Worm (Caenorhabditis elegans) whole organism, L3 larva: ENCODE results near the gene nhr-173.

Source experiments
- ceh-16 ChIP-seq: sonication (generic microtip); optimal IDR thresholded peaks from 2 replicates; lab custom pipeline; 2017; ENCODE audit warnings: missing biosample characterization, missing genetic modification characterization
- fkh-10 ChIP-seq: sonication (generic microtip); optimal IDR thresholded peaks from 2 replicates; lab custom pipeline; 2017; ENCODE audit warnings: missing biosample characterization, missing genetic modification reagents, missing genetic modification characterization
- lin-39 ChIP-seq: fragments of 150-350 bp; optimal IDR thresholded peaks from 2 replicates; lab custom pipeline; 2018; ENCODE audit warnings: missing biosample characterization, missing genetic modification reagents, missing genetic modification characterization
- mdl-1 ChIP-seq: fragments of 150-350 bp; optimal IDR thresholded peaks from 2 replicates; lab custom pipeline; 2014; ENCODE audit warnings: missing biosample characterization, missing genetic modification characterization
- nhr-11 ChIP-seq: fragments of 150-350 bp; optimal IDR thresholded peaks from 2 replicates; lab custom pipeline; 2014; ENCODE audit warnings: missing biosample characterization, missing genetic modification characterization
- nhr-12 ChIP-seq: fragments of 150-350 bp; optimal IDR thresholded peaks from 2 replicates; lab custom pipeline; 2014; ENCODE audit warnings: missing biosample characterization, missing genetic modification characterization
- nhr-237 ChIP-seq: fragments of 150-350 bp; optimal IDR thresholded peaks from 2 replicates; lab custom pipeline; 2014; ENCODE audit warnings: missing biosample characterization, missing genetic modification characterization
- pha-4 ChIP-seq: fragments of 150-350 bp; optimal IDR thresholded peaks from 2 replicates; lab custom pipeline; 2014; ENCODE audit warnings: missing biosample characterization, missing genetic modification reagents, missing genetic modification characterization
- sea-2 ChIP-seq: fragments of 150-350 bp; sonication (generic microtip); optimal IDR thresholded peaks from 4 replicates; lab custom pipeline; 2014; ENCODE audit warnings: missing biosample characterization, missing genetic modification reagents, missing genetic modification characterization
- snpc-4 ChIP-seq: fragments of 150-350 bp; optimal IDR thresholded peaks from 2 replicates; lab custom pipeline; 2014; ENCODE audit warnings: missing biosample characterization, missing genetic modification characterization
- tbx-2 ChIP-seq: sonication (generic microtip); optimal IDR thresholded peaks from 2 replicates; lab custom pipeline; 2016; ENCODE audit warnings: mild to moderate bottlenecking, missing genetic modification characterization, missing compliant biosample characterization
- unc-62 ChIP-seq: fragments of 150-350 bp; sonication (generic microtip); optimal IDR thresholded peaks from 4 replicates; lab custom pipeline; 2014; ENCODE audit warnings: missing biosample characterization, missing genetic modification reagents, missing genetic modification characterization
- ztf-11 ChIP-seq: fragments of 150-350 bp; optimal IDR thresholded peaks from 2 replicates; lab custom pipeline; 2014; ENCODE audit warnings: missing biosample characterization, missing genetic modification characterization
- ztf-4 ChIP-seq: fragments of 150-350 bp; optimal IDR thresholded peaks from 2 replicates; lab custom pipeline; 2014; ENCODE audit warnings: missing biosample characterization, missing genetic modification characterization

DNA sequence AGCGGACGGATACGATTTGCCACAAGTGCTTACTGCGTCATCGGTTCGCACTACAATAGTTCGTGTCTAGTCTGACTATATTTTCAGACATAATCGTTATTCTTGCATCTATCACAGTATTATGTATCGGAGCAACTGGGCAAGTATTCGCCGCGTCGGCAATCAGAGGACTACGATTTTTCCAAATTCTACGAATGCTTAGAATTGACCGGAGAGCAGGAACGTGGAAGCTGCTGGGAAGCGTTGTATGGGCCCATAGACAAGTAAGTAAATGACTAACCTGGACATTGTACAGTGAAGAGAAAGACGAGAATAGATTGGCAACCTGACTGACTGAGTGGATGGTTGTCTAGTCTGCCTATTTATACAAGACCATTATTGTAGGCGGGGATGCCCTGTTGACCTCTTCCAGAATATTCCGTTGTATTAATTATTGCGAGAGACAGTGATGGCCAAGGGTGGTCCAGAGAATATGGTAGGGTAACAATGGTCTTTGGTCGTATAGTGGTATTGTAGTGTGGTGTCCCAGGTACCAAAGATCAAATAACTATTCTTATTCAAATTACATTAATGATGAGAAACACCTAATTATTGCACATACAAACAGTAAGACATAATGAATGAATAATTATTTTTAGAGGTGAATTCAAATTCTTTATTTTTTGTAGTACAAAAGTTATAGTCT, 32.6 kb upstream of the nhr-173 start, which contains the start of gene clec-266:
- no peak for TF ChIP-seq snpc-4
- no peak for TF ChIP-seq unc-62
- TF ChIP-seq tbx-2 (tag; lab: Kevin White, UChicago), result no peak
- no peak for TF ChIP-seq sea-2 (GFP tag; lab: Kevin White, UChicago)
- TF ChIP-seq pha-4 (tag; lab: Kevin White, UChicago), result no peak
- no peak for TF ChIP-seq fkh-10 (GFP tag; lab: Kevin White, UChicago)
- TF ChIP-seq ztf-4 (tag; lab: Kevin White, UChicago), result no peak
- TF ChIP-seq lin-39 (tag; lab: Kevin White, UChicago), result no peak
- TF ChIP-seq nhr-11, result no peak
- no peak for TF ChIP-seq nhr-12 (tag; lab: Kevin White, UChicago)
- TF ChIP-seq mdl-1 (tag; lab: Kevin White, UChicago), result no peak
- TF ChIP-seq ceh-16 (tag; lab: Kevin White, UChicago), result no peak
- no peak for TF ChIP-seq ztf-11 (tag; lab: Kevin White, UChicago)
- TF ChIP-seq nhr-237 (tag; lab: Kevin White, UChicago), result no peak
